Fruit fly (Drosophila melanogaster) whole organism, prepupa: ENCODE results near the gene CG32267.
A peak's percentile ranks its signal among the peaks of the same experiment; 100 is the strongest.

Source experiments
- Blimp-1 ChIP-seq: fragments of 200-800 bp; sonication (Bioruptor generic); optimal IDR thresholded peaks from 3 replicates; lab custom pipeline; 2017; ENCODE audit warnings: missing biosample characterization, missing genetic modification characterization, mild to moderate bottlenecking, moderate library complexity, missing genetic modification reagents
- CG10631 ChIP-seq: fragments of 200-800 bp; sonication (Bioruptor generic); optimal IDR thresholded peaks from 2 replicates; lab custom pipeline; 2016; ENCODE audit warnings: missing biosample characterization, missing genetic modification characterization
- CG10669 ChIP-seq: fragments of 200-800 bp; sonication (Bioruptor generic); optimal IDR thresholded peaks from 3 replicates; lab custom pipeline; 2018; ENCODE audit warnings: missing biosample characterization, mild to moderate bottlenecking, missing genetic modification characterization, moderate library complexity
- CG11294 ChIP-seq: fragments of 200-800 bp; sonication (Bioruptor generic); IDR thresholded peaks from 2 replicates; pipeline ENCODE4 v1.3.6; 2022; ENCODE audit warnings: missing biosample characterization, missing genetic modification characterization
- CG15336 ChIP-seq: fragments of 200-800 bp; sonication (Bioruptor generic); IDR thresholded peaks from 2 replicates; pipeline ENCODE4 v1.3.6; 2022; ENCODE audit warnings: missing biosample characterization, missing genetic modification characterization
- CG16779 ChIP-seq: fragments of 200-800 bp; sonication (Bioruptor generic); optimal IDR thresholded peaks from 3 replicates; lab custom pipeline; 2017; ENCODE audit warnings: missing biosample characterization, mild to moderate bottlenecking, missing genetic modification characterization
- CG3032 ChIP-seq: fragments of 200-800 bp; optimal IDR thresholded peaks from 2 replicates; lab custom pipeline; 2019; ENCODE audit warnings: missing biosample characterization, mild to moderate bottlenecking, missing genetic modification characterization, moderate library complexity
- CG32006 ChIP-seq: fragments of 200-800 bp; sonication (Bioruptor generic); optimal IDR thresholded peaks from 3 replicates; lab custom pipeline; 2017; ENCODE audit warnings: missing biosample characterization, mild to moderate bottlenecking, missing genetic modification characterization
- CG34406 ChIP-seq: fragments of 200-800 bp; sonication (Bioruptor generic); optimal IDR thresholded peaks from 3 replicates; lab custom pipeline; 2016; ENCODE audit warnings: missing biosample characterization, missing genetic modification characterization
- CG3919 ChIP-seq: fragments of 200-800 bp; sonication (Bioruptor generic); optimal IDR thresholded peaks from 3 replicates; lab custom pipeline; 2016; ENCODE audit warnings: missing biosample characterization, missing genetic modification characterization
- CG4318 ChIP-seq: fragments of 200-800 bp; sonication (Bioruptor generic); optimal IDR thresholded peaks from 3 replicates; lab custom pipeline; 2017; ENCODE audit warnings: missing biosample characterization, mild to moderate bottlenecking, missing genetic modification characterization
- CG6808 ChIP-seq: fragments of 200-800 bp; sonication (Bioruptor generic); optimal IDR thresholded peaks from 3 replicates; lab custom pipeline; 2017; ENCODE audit warnings: missing biosample characterization, missing genetic modification characterization, mild to moderate bottlenecking, moderate library complexity, missing genetic modification reagents
- CG7368 ChIP-seq: fragments of 200-800 bp; sonication (Bioruptor generic); optimal IDR thresholded peaks from 3 replicates; lab custom pipeline; 2016; ENCODE audit warnings: missing biosample characterization, missing genetic modification characterization
- CG8119 ChIP-seq: fragments of 200-800 bp; sonication (Bioruptor generic); IDR thresholded peaks from 3 replicates; pipeline ENCODE4 v1.3.6; 2022; ENCODE audit warnings: missing biosample characterization, missing genetic modification characterization
- CG8319 ChIP-seq: fragments of 200-800 bp; sonication (Bioruptor generic); optimal IDR thresholded peaks from 3 replicates; lab custom pipeline; 2016; ENCODE audit warnings: missing biosample characterization, missing genetic modification characterization
- CG8632 ChIP-seq: fragments of 200-800 bp; sonication (Bioruptor generic); optimal IDR thresholded peaks from 3 replicates; lab custom pipeline; 2016; ENCODE audit warnings: missing biosample characterization, missing genetic modification characterization
- CG9139 ChIP-seq: fragments of 200-800 bp; sonication (Bioruptor generic); optimal IDR thresholded peaks from 3 replicates; lab custom pipeline; 2017; ENCODE audit warnings: missing biosample characterization, mild to moderate bottlenecking, missing genetic modification characterization
- Eip75B ChIP-seq: fragments of 200-800 bp; sonication (Bioruptor generic); optimal IDR thresholded peaks from 3 replicates; lab custom pipeline; 2016; ENCODE audit warnings: missing biosample characterization, missing genetic modification characterization
- Eip93F ChIP-seq: fragments of 200-800 bp; sonication (Bioruptor generic); optimal IDR thresholded peaks from 2 replicates; lab custom pipeline; 2016; ENCODE audit warnings: missing biosample characterization, mild to moderate bottlenecking, missing genetic modification characterization
- Gug ChIP-seq: fragments of 200-800 bp; sonication (Bioruptor generic); IDR thresholded peaks from 2 replicates; pipeline ENCODE4 v1.3.6; 2022; ENCODE audit warnings: missing biosample characterization, missing genetic modification characterization
- Hr38 ChIP-seq: sonication (Bioruptor generic); optimal IDR thresholded peaks from 2 replicates; lab custom pipeline; 2016; ENCODE audit warnings: missing biosample characterization, missing genetic modification characterization
- Smox ChIP-seq: fragments of 200-800 bp; sonication (Bioruptor generic); optimal IDR thresholded peaks from 3 replicates; lab custom pipeline; 2016; ENCODE audit warnings: missing biosample characterization, missing genetic modification characterization
- Sox102F ChIP-seq: fragments of 200-800 bp; sonication (Bioruptor generic); optimal IDR thresholded peaks from 2 replicates; lab custom pipeline; 2016; ENCODE audit warnings: missing biosample characterization, mild to moderate bottlenecking, missing genetic modification characterization
- Sox15 ChIP-seq: fragments of 200-800 bp; sonication (Bioruptor generic); optimal IDR thresholded peaks from 3 replicates; lab custom pipeline; 2016; ENCODE audit warnings: missing biosample characterization, missing genetic modification characterization
- achi ChIP-seq: fragments of 200-800 bp; sonication (Bioruptor generic); optimal IDR thresholded peaks from 3 replicates; lab custom pipeline; 2016; ENCODE audit warnings: missing biosample characterization, missing genetic modification characterization
- acj6 ChIP-seq: fragments of 200-800 bp; sonication (Bioruptor generic); optimal IDR thresholded peaks from 3 replicates; lab custom pipeline; 2016; ENCODE audit warnings: missing biosample characterization, missing genetic modification characterization
- cyc ChIP-seq: fragments of 200-800 bp; sonication (Bioruptor generic); optimal IDR thresholded peaks from 3 replicates; lab custom pipeline; 2016; ENCODE audit warnings: missing biosample characterization, missing genetic modification characterization
- dsx ChIP-seq: fragments of 200-800 bp; optimal IDR thresholded peaks from 3 replicates; lab custom pipeline; 2019; ENCODE audit warnings: missing biosample characterization, mild to moderate bottlenecking, missing genetic modification characterization, moderate library complexity; ENCODE audit not compliant: poor library complexity, severe bottlenecking
- fd59A ChIP-seq: fragments of 200-800 bp; sonication (Bioruptor generic); optimal IDR thresholded peaks from 2 replicates; lab custom pipeline; 2017; ENCODE audit warnings: missing biosample characterization, mild to moderate bottlenecking, missing genetic modification characterization, missing genetic modification reagents
- fkh ChIP-seq: fragments of 200-800 bp; sonication (Bioruptor generic); optimal IDR thresholded peaks from 3 replicates; lab custom pipeline; 2017; ENCODE audit warnings: missing biosample characterization, mild to moderate bottlenecking, missing genetic modification characterization, moderate library complexity
- lz ChIP-seq: fragments of 200-800 bp; sonication (Bioruptor generic); optimal IDR thresholded peaks from 3 replicates; lab custom pipeline; 2016; ENCODE audit warnings: missing biosample characterization, missing genetic modification characterization
- salr ChIP-seq, 2 experiments: fragments of 200-800 bp; sonication (Bioruptor generic); optimal IDR thresholded peaks; 3 replicates each; lab custom pipeline; 2016 to 2018; ENCODE audit warnings: missing biosample characterization in 2 of 2, missing genetic modification characterization in 2 of 2, mild to moderate bottlenecking in 1 of 2
- spab ChIP-seq: fragments of 200-800 bp; sonication (Bioruptor generic); optimal IDR thresholded peaks from 2 replicates; lab custom pipeline; 2017; ENCODE audit warnings: missing biosample characterization, mild to moderate bottlenecking, missing genetic modification characterization, missing genetic modification reagents
- ss ChIP-seq, 2 experiments: fragments of 200-800 bp; sonication (Bioruptor generic); optimal IDR thresholded peaks; 2 replicates in 1 of 2; 3 replicates in 1 of 2; lab custom pipeline; 2017 to 2018; ENCODE audit warnings: mild to moderate bottlenecking in 2 of 2, missing biosample characterization in 2 of 2, missing genetic modification characterization in 2 of 2, moderate library complexity in 1 of 2
- svp ChIP-seq: fragments of 200-800 bp; sonication (Bioruptor generic); peaks from one replicate; lab custom pipeline; 2016; ENCODE audit warnings: missing biosample characterization, missing genetic modification characterization
- topi ChIP-seq: fragments of 200-800 bp; sonication (Bioruptor generic); optimal IDR thresholded peaks from 3 replicates; lab custom pipeline; 2016; ENCODE audit warnings: missing biosample characterization, missing genetic modification characterization
- vri ChIP-seq: fragments of 200-800 bp; sonication (Bioruptor generic); optimal IDR thresholded peaks from 3 replicates; lab custom pipeline; 2016; ENCODE audit warnings: missing biosample characterization, mild to moderate bottlenecking, missing genetic modification characterization

CG32267 gene

dm6 chr3L:3432656-3433344, 39.1 kb downstream of the CG32267 start (continued):
- peak; percentile 36 for TF ChIP-seq fkh
- no peak for TF ChIP-seq CG16779 (tag; lab: Kevin White, UChicago)
- no peak for TF ChIP-seq Hr38 (GFP tag; lab: Kevin White, UChicago)
- peak; percentile 84 for TF ChIP-seq cyc (GFP tag; lab: Kevin White, UChicago)
- TF ChIP-seq Sox15 (GFP tag; lab: Kevin White, UChicago) = peak; percentile 60
- peak; percentile 87 for TF ChIP-seq Smox (GFP tag; lab: Kevin White, UChicago)
- TF ChIP-seq CG34406 (GFP tag; lab: Kevin White, UChicago) = peak; percentile 84
- peak; percentile 46 for TF ChIP-seq CG3032 (tag; lab: Kevin White, UChicago)
- peak; percentile 89 for TF ChIP-seq CG15336 (GFP tag; lab: Robert Waterston, UW)
- no peak for TF ChIP-seq CG9139 (GFP tag; lab: Kevin White, UChicago)
- peak; percentile 80 for TF ChIP-seq CG8632 (GFP tag; lab: Kevin White, UChicago)
- peak; percentile 71 for TF ChIP-seq CG3919 (GFP tag; lab: Kevin White, UChicago)
- peak; percentile 78 for TF ChIP-seq CG32006

dm6 chr3L:3431061-3431648, 40.8 kb downstream of the CG32267 start:
- TF ChIP-seq CG8119 (GFP tag; lab: Robert Waterston, UW) (no peak), Sox102F (GFP tag; lab: Kevin White, UChicago) (no peak), CG4318 (GFP tag; lab: Kevin White, UChicago) (no peak), topi (GFP tag; lab: Kevin White, UChicago) (no peak), Eip75B (no peak), fd59A (no peak), CG7368 (GFP tag; lab: Kevin White, UChicago) (no peak), CG9139 (GFP tag; lab: Kevin White, UChicago) (no peak), Blimp-1 (GFP tag; lab: Kevin White, UChicago) (no peak), lz (GFP tag; lab: Kevin White, UChicago) (no peak), Gug (GFP tag; lab: Robert Waterston, UW) (no peak), dsx (no peak), Eip93F (no peak), salr (GFP tag; optimal IDR thresholded peaks at IDR 0.05; lab: Kevin White, UChicago) (no peak), CG10669 (GFP tag; lab: Kevin White, UChicago) (no peak)

- TF ChIP-seq vri (GFP tag; lab: Kevin White, UChicago) (no peak), achi (no peak), Eip75B (no peak), CG15336 (GFP tag; lab: Robert Waterston, UW) (no peak), salr (GFP tag; optimal IDR thresholded peaks at IDR 0.05; lab: Kevin White, UChicago) (no peak), acj6 (GFP tag; lab: Kevin White, UChicago) (no peak), CG8319 (no peak), CG7368 (GFP tag; lab: Kevin White, UChicago) (no peak)
- TF ChIP-seq, all 60 proteins: peak for 0
Measured at dm6 chr3L:3427037-3427436, 44.9 kb downstream of the CG32267 start.

- no peak for TF ChIP-seq CG3919 (GFP tag; lab: Kevin White, UChicago)
- no peak for TF ChIP-seq Sox102F (GFP tag; lab: Kevin White, UChicago)
- TF ChIP-seq CG6808 = no peak
- TF ChIP-seq spab (GFP tag; lab: Kevin White, UChicago) = no peak
- TF ChIP-seq CG7368 (GFP tag; lab: Kevin White, UChicago) = no peak
- no peak for TF ChIP-seq CG8119 (GFP tag; lab: Robert Waterston, UW)
- no peak for TF ChIP-seq ss (GFP tag; optimal IDR thresholded peaks at IDR 0.05; lab: Kevin White, UChicago)
- no peak for TF ChIP-seq CG4318 (GFP tag; lab: Kevin White, UChicago)
- TF ChIP-seq CG10631 (GFP tag; lab: Kevin White, UChicago) = no peak
- no peak for TF ChIP-seq CG34406 (GFP tag; lab: Kevin White, UChicago)
- TF ChIP-seq svp (GFP tag; lab: Kevin White, UChicago) = no peak
- TF ChIP-seq CG8319 = no peak
- no peak for TF ChIP-seq Blimp-1 (GFP tag; lab: Kevin White, UChicago)
- no peak for TF ChIP-seq CG11294 (GFP tag; lab: Robert Waterston, UW)
- TF ChIP-seq, all 60 proteins: peak for 0
Measured at dm6 chr3L:3424846-3425245, 47.1 kb downstream of the CG32267 start, which contains the start of gene sty. TSS of gene sty (minus strand) at chr3L:3424935.
